Worm (Caenorhabditis elegans) whole organism, L4 larva: ENCODE measurements around the gene noa-1.
A peak's percentile ranks its signal among the peaks of the same experiment; 100 is the strongest.

ENCODE experiments used
- F37D6.2 ChIP-seq: sonication (generic microtip); optimal IDR thresholded peaks from 2 replicates; lab custom pipeline; 2016; ENCODE audit warnings: mild to moderate bottlenecking, missing genetic modification characterization, missing compliant biosample characterization
- T20F7.1 ChIP-seq: fragments of 200-800 bp; sonication (Bioruptor generic); optimal IDR thresholded peaks from 2 replicates; lab custom pipeline; 2018; ENCODE audit warnings: mild to moderate bottlenecking, missing genetic modification characterization, missing compliant biosample characterization
- Y105C5A.15 ChIP-seq: fragments of 200-800 bp; sonication (Bioruptor generic); IDR thresholded peaks from 2 replicates; pipeline ENCODE4 v1.3.6; 2022; ENCODE audit warnings: missing genetic modification characterization, missing compliant biosample characterization
- Y75B8A.6 ChIP-seq: fragments of 200-800 bp; sonication (Bioruptor generic); IDR thresholded peaks from 2 replicates; pipeline ENCODE4 v1.3.6; 2022; ENCODE audit warnings: missing genetic modification reagents, missing genetic modification characterization, missing compliant biosample characterization
- ZK546.5 ChIP-seq, 2 experiments: sonication (generic microtip); optimal IDR thresholded peaks; 2 replicates each; lab custom pipeline; 2017; ENCODE audit warnings: missing biosample characterization in 2 of 2, missing genetic modification characterization in 2 of 2
- aha-1 ChIP-seq: fragments of 150-350 bp; peaks from one replicate; lab custom pipeline; 2014; ENCODE audit warnings: missing biosample characterization, missing genetic modification characterization
- aly-2 ChIP-seq: sonication (generic microtip); optimal IDR thresholded peaks from 2 replicates; lab custom pipeline; 2018; ENCODE audit warnings: missing biosample characterization, missing genetic modification characterization
- ama-1 ChIP-seq: fragments of 150-350 bp; optimal IDR thresholded peaks from 2 replicates; lab custom pipeline; 2014; ENCODE audit warnings: inconsistent platforms, mixed read lengths
- attf-4 ChIP-seq: sonication (generic microtip); optimal IDR thresholded peaks from 3 replicates; lab custom pipeline; 2017; ENCODE audit warnings: missing biosample characterization, missing genetic modification characterization
- ceh-20 ChIP-seq: fragments of 200-800 bp; sonication (Bioruptor generic); IDR thresholded peaks from 2 replicates; pipeline ENCODE4 v1.3.6; 2022; ENCODE audit warnings: missing genetic modification reagents, missing genetic modification characterization, missing compliant biosample characterization
- ceh-62 ChIP-seq: sonication (generic microtip); optimal IDR thresholded peaks from 2 replicates; lab custom pipeline; 2017; ENCODE audit warnings: missing biosample characterization, missing genetic modification characterization
- cey-2 ChIP-seq: sonication (generic microtip); optimal IDR thresholded peaks from 3 replicates; lab custom pipeline; 2017; ENCODE audit warnings: missing genetic modification characterization, mild to moderate bottlenecking, missing compliant biosample characterization, antibody characterized with exemption, borderline replicate concordance; ENCODE audit not compliant: insufficient read depth
- ctbp-1 ChIP-seq: fragments of 200-800 bp; sonication (Bioruptor generic); IDR thresholded peaks from 2 replicates; pipeline ENCODE4 v1.3.6; 2022; ENCODE audit warnings: missing genetic modification reagents, missing genetic modification characterization, missing compliant biosample characterization
- daf-8 ChIP-seq: fragments of 200-800 bp; sonication (Bioruptor generic); IDR thresholded peaks from 2 replicates; pipeline ENCODE4 v1.3.6; 2022; ENCODE audit warnings: missing genetic modification characterization, missing compliant biosample characterization
- duxl-1 ChIP-seq: sonication (generic microtip); optimal IDR thresholded peaks from 2 replicates; lab custom pipeline; 2016; ENCODE audit warnings: mild to moderate bottlenecking, missing genetic modification characterization, moderate library complexity, missing compliant biosample characterization; ENCODE audit not compliant: poor library complexity
- fkh-10 ChIP-seq: fragments of 150-350 bp; optimal IDR thresholded peaks from 2 replicates; lab custom pipeline; 2014; ENCODE audit warnings: missing biosample characterization, missing genetic modification reagents, missing genetic modification characterization
- gei-8 ChIP-seq: fragments of 200-800 bp; sonication (Bioruptor generic); optimal IDR thresholded peaks from 2 replicates; lab custom pipeline; 2018; ENCODE audit warnings: mild to moderate bottlenecking, missing genetic modification characterization, missing compliant biosample characterization
- jun-1 ChIP-seq: fragments of 150-350 bp; optimal IDR thresholded peaks from 2 replicates; lab custom pipeline; 2014; ENCODE audit warnings: missing biosample characterization, missing genetic modification reagents, missing genetic modification characterization
- lin-15B ChIP-seq: fragments of 150-350 bp; sonication (generic microtip); optimal IDR thresholded peaks from 3 replicates; lab custom pipeline; 2014; ENCODE audit warnings: missing biosample characterization, missing genetic modification characterization
- lin-29 ChIP-seq: fragments of 200-800 bp; sonication (Bioruptor generic); IDR thresholded peaks from 2 replicates; pipeline ENCODE4 v1.3.6; 2022; ENCODE audit warnings: missing genetic modification reagents, missing genetic modification characterization, missing compliant biosample characterization
- lir-3 ChIP-seq: sonication (generic microtip); optimal IDR thresholded peaks from 2 replicates; lab custom pipeline; 2016; ENCODE audit warnings: mild to moderate bottlenecking, missing genetic modification characterization, missing compliant biosample characterization
- madf-5 ChIP-seq, 2 experiments: fragments of 200-800 bp; sonication (Bioruptor generic); IDR thresholded peaks; 2 replicates each; pipeline ENCODE4 v1.3.6; 2022; ENCODE audit warnings: missing compliant biosample characterization in 2 of 2, missing genetic modification characterization in 2 of 2
- madf-9 ChIP-seq: fragments of 200-800 bp; sonication (Bioruptor generic); conservative IDR thresholded peaks from 2 replicates; pipeline ENCODE4 v1.3.6; 2022; ENCODE audit warnings: missing genetic modification reagents, missing genetic modification characterization, missing compliant biosample characterization
- nhr-25 ChIP-seq: sonication (generic microtip); optimal IDR thresholded peaks from 2 replicates; lab custom pipeline; 2017; ENCODE audit warnings: missing genetic modification characterization, mild to moderate bottlenecking, missing compliant biosample characterization, antibody characterized with exemption, moderate library complexity, borderline replicate concordance; ENCODE audit not compliant: insufficient read depth
- nhr-28 ChIP-seq: fragments of 150-350 bp; optimal IDR thresholded peaks from 2 replicates; lab custom pipeline; 2014; ENCODE audit warnings: missing biosample characterization, missing genetic modification characterization
- nhr-42 ChIP-seq: fragments of 200-800 bp; sonication (Bioruptor generic); IDR thresholded peaks from 2 replicates; pipeline ENCODE4 v1.3.6; 2022; ENCODE audit warnings: missing genetic modification characterization, missing compliant biosample characterization
- nhr-48 ChIP-seq: sonication (generic microtip); optimal IDR thresholded peaks from 2 replicates; lab custom pipeline; 2016; ENCODE audit warnings: mild to moderate bottlenecking, missing genetic modification characterization, missing compliant biosample characterization
- nhr-6 ChIP-seq: fragments of 150-350 bp; optimal IDR thresholded peaks from 2 replicates; lab custom pipeline; 2014; ENCODE audit warnings: missing biosample characterization, missing genetic modification characterization
- nhr-77 ChIP-seq: fragments of 150-350 bp; optimal IDR thresholded peaks from 2 replicates; lab custom pipeline; 2014; ENCODE audit warnings: missing biosample characterization, missing genetic modification characterization
- set-16 ChIP-seq: fragments of 200-800 bp; sonication (Bioruptor generic); IDR thresholded peaks from 2 replicates; pipeline ENCODE4 v1.3.6; 2022; ENCODE audit warnings: missing genetic modification reagents, missing genetic modification characterization, missing compliant biosample characterization
- skn-1 ChIP-seq: fragments of 150-350 bp; optimal IDR thresholded peaks from 2 replicates; lab custom pipeline; 2014; ENCODE audit warnings: missing biosample characterization, missing genetic modification characterization
- snpc-1.2 ChIP-seq: fragments of 200-800 bp; sonication (Bioruptor generic); IDR thresholded peaks from 2 replicates; pipeline ENCODE4 v1.3.6; 2022; ENCODE audit warnings: missing genetic modification reagents, missing genetic modification characterization, missing compliant biosample characterization
- tra-1 ChIP-seq: fragments of 200-800 bp; sonication (Bioruptor generic); IDR thresholded peaks from 2 replicates; pipeline ENCODE4 v1.3.6; 2022; ENCODE audit warnings: missing genetic modification reagents, missing genetic modification characterization, missing compliant biosample characterization
- unc-130 ChIP-seq: sonication (generic microtip); optimal IDR thresholded peaks from 2 replicates; lab custom pipeline; 2016; ENCODE audit warnings: missing genetic modification reagents, missing genetic modification characterization, missing compliant biosample characterization
- unc-62 ChIP-seq, 3 experiments: fragments of 150-350 bp in 1 of 3; sonication (generic microtip); optimal IDR thresholded peaks in 2 of 3; peaks in 1 of 3; 1 replicate in 1 of 3; 2 replicates in 2 of 3; lab custom pipeline; 2014 to 2017; ENCODE audit warnings: missing biosample characterization in 3 of 3, missing genetic modification characterization in 3 of 3, missing genetic modification reagents in 3 of 3, missing genotype in 1 of 3
- zfp-2 ChIP-seq: sonication (generic microtip); optimal IDR thresholded peaks from 2 replicates; lab custom pipeline; 2016; ENCODE audit warnings: mild to moderate bottlenecking, missing genetic modification characterization, missing compliant biosample characterization
- zfp-3 ChIP-seq: fragments of 200-800 bp; sonication (Bioruptor generic); conservative IDR thresholded peaks from 2 replicates; pipeline ENCODE4 v1.3.6; 2022; ENCODE audit warnings: missing genetic modification reagents, missing genetic modification characterization, missing compliant biosample characterization
- zip-11 ChIP-seq: fragments of 200-800 bp; sonication (Bioruptor generic); IDR thresholded peaks from 2 replicates; pipeline ENCODE4 v1.3.6; 2022; ENCODE audit warnings: missing genetic modification characterization, missing compliant biosample characterization
- ztf-11 ChIP-seq: fragments of 150-350 bp; optimal IDR thresholded peaks from 2 replicates; lab custom pipeline; 2014; ENCODE audit warnings: missing biosample characterization, missing genetic modification characterization
- ztf-7 ChIP-seq: fragments of 150-350 bp; optimal IDR thresholded peaks from 2 replicates; lab custom pipeline; 2014; ENCODE audit warnings: missing biosample characterization, missing genetic modification characterization

Gene noa-1

ce11 chrII:13540956-13541355 is at the start of gene noa-1, which contains the start of gene Y48E1B.17:
Gene noa-1 (minus strand): TSS chrII:13541056.
Gene Y48E1B.17 (minus strand): TSS chrII:13541084.
- TF ChIP-seq jun-1 (tag; lab: Kevin White, UChicago) (no peak), snpc-1.2 (GFP tag; lab: Robert Waterston, UW) (no peak), Y105C5A.15 (GFP tag; lab: Robert Waterston, UW) (no peak), fkh-10 (GFP tag; lab: Kevin White, UChicago) (no peak), aha-1 (no peak), nhr-77 (tag; lab: Kevin White, UChicago) (no peak), Y75B8A.6 (GFP tag; lab: Robert Waterston, UW) (no peak), zfp-3 (GFP tag; lab: Robert Waterston, UW) (no peak), ztf-7 (tag; lab: Kevin White, UChicago) (no peak), ctbp-1 (GFP tag; lab: Robert Waterston, UW) (no peak), lin-15B (tag; lab: Kevin White, UChicago) (no peak), lin-29 (GFP tag; lab: Robert Waterston, UW) (no peak), ztf-11 (tag; lab: Kevin White, UChicago) (no peak), nhr-6 (tag; lab: Kevin White, UChicago) (no peak), madf-9 (no peak), unc-130 (GFP tag; lab: Kevin White, UChicago) (no peak), madf-5 (GFP tag; IDR thresholded peaks at IDR 0.05; lab: Robert Waterston, UW) (no peak), ceh-62 (no peak), skn-1 (tag; lab: Kevin White, UChicago) (no peak), ceh-20 (no peak)

- no peak for TF ChIP-seq nhr-25
- TF ChIP-seq T20F7.1 (GFP tag; lab: Kevin White, UChicago): no peak
- TF ChIP-seq nhr-28 (tag; lab: Kevin White, UChicago): no peak
- no peak for TF ChIP-seq jun-1 (tag; lab: Kevin White, UChicago)
- TF ChIP-seq nhr-48 (tag; lab: Kevin White, UChicago): no peak
- TF ChIP-seq tra-1 (GFP tag; lab: Robert Waterston, UW): no peak
- no peak for TF ChIP-seq aly-2 (tag; lab: Kevin White, UChicago)
- TF ChIP-seq duxl-1: no peak
- TF ChIP-seq daf-8 (GFP tag; lab: Robert Waterston, UW): no peak
- TF ChIP-seq madf-9: no peak
- no peak for TF ChIP-seq cey-2 (tag; lab: Kevin White, UChicago)
- no peak for TF ChIP-seq nhr-42 (GFP tag; lab: Robert Waterston, UW)
- TF ChIP-seq zip-11 (GFP tag; lab: Robert Waterston, UW): no peak
- no peak for TF ChIP-seq lir-3
- no peak for TF ChIP-seq ZK546.5 (tag; optimal IDR thresholded peaks at IDR 0.05; lab: Kevin White, UChicago)
- TF ChIP-seq zfp-2 (tag; lab: Kevin White, UChicago): no peak
- no peak for TF ChIP-seq zfp-3 (GFP tag; lab: Robert Waterston, UW)
- no peak for TF ChIP-seq ama-1 (lab: Kevin White, UChicago)
These were observed 49.6 kb upstream of the noa-1 start, which contains the start of gene clec-145 for ce11 chrII:13590461-13590860. Gene clec-145 (minus strand): TSS chrII:13590561.

- no peak for TF ChIP-seq gei-8 (GFP tag; lab: Kevin White, UChicago)
- TF ChIP-seq ama-1 (lab: Kevin White, UChicago): no peak
- TF ChIP-seq unc-62 (GFP tag; optimal IDR thresholded peaks at IDR 0.05 in 1 of 2; lab: Kevin White, UChicago): no peak
- no peak for TF ChIP-seq unc-62 (tag; optimal IDR thresholded peaks at IDR 0.05; lab: Kevin White, UChicago)
- TF ChIP-seq set-16 (GFP tag; lab: Robert Waterston, UW): peak; percentile 59
- 0 out of 2 replicates have a peak, but pooled peaks have one; percentile 5 for TF ChIP-seq nhr-42 (GFP tag; lab: Robert Waterston, UW)
- no peak for TF ChIP-seq F37D6.2 (tag; lab: Kevin White, UChicago)
- TF ChIP-seq Y105C5A.15 (GFP tag; lab: Robert Waterston, UW): no peak
- TF ChIP-seq skn-1 (tag; lab: Kevin White, UChicago): no peak
- TF ChIP-seq attf-4 (tag; lab: Kevin White, UChicago): no peak
These were observed 44.9 kb upstream of the noa-1 start, which contains the start of gene Y48E1B.8 for ce11 chrII:13585655-13586170. Gene Y48E1B.8 (plus strand): TSS chrII:13585705.
